In the genomic region with DNA sequence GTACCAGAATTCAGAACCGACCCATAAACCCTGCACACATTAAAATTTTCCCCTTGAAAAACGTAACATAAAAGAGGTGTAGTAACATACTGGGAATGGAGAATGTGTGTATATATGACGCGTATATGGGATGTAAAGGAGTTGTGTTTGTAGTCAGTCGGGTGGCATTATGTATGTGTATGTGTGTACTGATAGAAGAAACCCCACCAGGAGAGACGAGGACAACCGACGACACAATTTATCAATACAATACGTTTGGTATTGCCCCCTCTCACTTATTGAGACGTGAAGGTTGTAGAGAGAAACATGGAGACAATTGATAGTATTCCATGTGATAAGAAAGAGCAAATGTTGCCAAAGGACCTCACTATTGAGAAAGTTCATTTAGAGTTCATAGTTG, we compare ENCODE assay signal across 6 worm cellular contexts.
TF ChIP-seq lines count a peak whose summit lies in the region.

No protein-coding gene starts in this region.

TF ChIP-seq in whole organism, L1 larva, 84 proteins besides CTCF, POLR2A, EP300 and RAD21:
- TF ChIP-seq unc-30 (tag; optimal IDR thresholded peaks at IDR 0.05; lab: Kevin White, UChicago): no peak
- peak; percentile 25 for TF ChIP-seq pqm-1 (tag; optimal IDR thresholded peaks at IDR 0.05; lab: Kevin White, UChicago)
- TF ChIP-seq elt-2 (tag; optimal IDR thresholded peaks at IDR 0.05; lab: Kevin White, UChicago): peak; percentile 46
- no peak for TF ChIP-seq lsy-2 (tag; optimal IDR thresholded peaks at IDR 0.05; lab: Kevin White, UChicago)
- TF ChIP-seq elt-3 (tag; optimal IDR thresholded peaks at IDR 0.05; lab: Kevin White, UChicago): no peak
- no peak for TF ChIP-seq efl-1 (optimal IDR thresholded peaks at IDR 0.05; lab: Kevin White, UChicago)
- TF ChIP-seq efl-1 (GFP tag; optimal IDR thresholded peaks at IDR 0.05 in 1 of 2; lab: Kevin White, UChicago): peak in 1 of 2 experiments; percentile 59
- TF ChIP-seq nhr-237 (tag; optimal IDR thresholded peaks at IDR 0.05; lab: Kevin White, UChicago): no peak
- TF ChIP-seq nhr-85 (tag; lab: Kevin White, UChicago): no peak
- peak; percentile 3 for TF ChIP-seq lin-14 (GFP tag; optimal IDR thresholded peaks at IDR 0.05; lab: Kevin White, UChicago)
- no peak for TF ChIP-seq mab-9 (GFP tag; IDR thresholded peaks at IDR 0.05; lab: Robert Waterston, UW)
- peak in 1 of 2 experiments; percentile 20 for TF ChIP-seq lin-35 (GFP tag; optimal IDR thresholded peaks at IDR 0.05; lab: Kevin White, UChicago)
- no peak for TF ChIP-seq efl-3 (GFP tag; optimal IDR thresholded peaks at IDR 0.05; lab: Kevin White, UChicago)

TF ChIP-seq in whole organism, L2 larva, 48 proteins besides CTCF, POLR2A, EP300 and RAD21:
- peak; percentile 5 for TF ChIP-seq nhr-129 (tag; optimal IDR thresholded peaks at IDR 0.05; lab: Kevin White, UChicago)
- TF ChIP-seq fos-1 (tag; optimal IDR thresholded peaks at IDR 0.05; lab: Kevin White, UChicago): peak; percentile 58
- TF ChIP-seq unc-55 (GFP tag; optimal IDR thresholded peaks at IDR 0.05; lab: Kevin White, UChicago): no peak
- TF ChIP-seq gmeb-1 (tag; optimal IDR thresholded peaks at IDR 0.05; lab: Kevin White, UChicago): peak; percentile 10

TF ChIP-seq in whole organism, L3 larva, 47 proteins besides CTCF, POLR2A, EP300 and RAD21:
- TF ChIP-seq daf-12 (tag; optimal IDR thresholded peaks at IDR 0.05; lab: Kevin White, UChicago): no peak
- peak; percentile 62 for TF ChIP-seq elt-2 (tag; optimal IDR thresholded peaks at IDR 0.05; lab: Kevin White, UChicago)
- no peak for TF ChIP-seq zag-1 (tag; optimal IDR thresholded peaks at IDR 0.05; lab: Kevin White, UChicago)
- peak; percentile 66 for TF ChIP-seq pqm-1 (tag; optimal IDR thresholded peaks at IDR 0.05; lab: Kevin White, UChicago)
- no peak for TF ChIP-seq ceh-9 (tag; optimal IDR thresholded peaks at IDR 0.05; lab: Kevin White, UChicago)
- TF ChIP-seq nhr-77 (tag; optimal IDR thresholded peaks at IDR 0.05; lab: Kevin White, UChicago): no peak
- TF ChIP-seq elt-1 (tag; optimal IDR thresholded peaks at IDR 0.05; lab: Kevin White, UChicago): no peak
- no peak for TF ChIP-seq skn-1 (tag; optimal IDR thresholded peaks at IDR 0.05; lab: Kevin White, UChicago)
- no peak for TF ChIP-seq nhr-23 (tag; optimal IDR thresholded peaks at IDR 0.05; lab: Kevin White, UChicago)
- no peak for TF ChIP-seq ceh-28 (tag; optimal IDR thresholded peaks at IDR 0.05; lab: Kevin White, UChicago)
- peak; percentile 66 for TF ChIP-seq pha-4 (tag; optimal IDR thresholded peaks at IDR 0.05; lab: Kevin White, UChicago)
- no peak for TF ChIP-seq nhr-25 (tag; optimal IDR thresholded peaks at IDR 0.05; lab: Kevin White, UChicago)
- TF ChIP-seq jun-1 (tag; optimal IDR thresholded peaks at IDR 0.05; lab: Kevin White, UChicago): no peak
- TF ChIP-seq ZK546.5 (tag; optimal IDR thresholded peaks at IDR 0.05; lab: Kevin White, UChicago): no peak
- no peak for TF ChIP-seq fkh-10 (GFP tag; optimal IDR thresholded peaks at IDR 0.05; lab: Kevin White, UChicago)
- TF ChIP-seq snpc-4 (tag; optimal IDR thresholded peaks at IDR 0.05; lab: Kevin White, UChicago): no peak

TF ChIP-seq in whole organism, L4 larva, 104 proteins besides CTCF, POLR2A, EP300 and RAD21 (continues in another document):
- no peak for TF ChIP-seq daf-16 (GFP tag; optimal IDR thresholded peaks at IDR 0.05; lab: Kevin White, UChicago)
- TF ChIP-seq daf-16 (tag; optimal IDR thresholded peaks at IDR 0.05; lab: Kevin White, UChicago): peak; percentile 56
- no peak for TF ChIP-seq lin-29 (GFP tag; IDR thresholded peaks at IDR 0.05; lab: Robert Waterston, UW)
- no peak for TF ChIP-seq nhr-6 (tag; optimal IDR thresholded peaks at IDR 0.05; lab: Kevin White, UChicago)
- no peak for TF ChIP-seq unc-62 (GFP tag; optimal IDR thresholded peaks at IDR 0.05 in 1 of 2; lab: Kevin White, UChicago)
- TF ChIP-seq unc-62 (tag; optimal IDR thresholded peaks at IDR 0.05; lab: Kevin White, UChicago): no peak
- no peak for TF ChIP-seq spr-3 (GFP tag; optimal IDR thresholded peaks at IDR 0.05; lab: Kevin White, UChicago)
- no peak for TF ChIP-seq aly-2 (tag; optimal IDR thresholded peaks at IDR 0.05; lab: Kevin White, UChicago)
- no peak for TF ChIP-seq nhr-77 (tag; optimal IDR thresholded peaks at IDR 0.05; lab: Kevin White, UChicago)
- TF ChIP-seq zfp-2 (tag; optimal IDR thresholded peaks at IDR 0.05; lab: Kevin White, UChicago): no peak
- no peak for TF ChIP-seq snpc-1.2 (GFP tag; IDR thresholded peaks at IDR 0.05; lab: Robert Waterston, UW)
- 0 out of 2 replicates have a peak, but pooled peaks have one; percentile 13 for TF ChIP-seq dmd-6 (GFP tag; IDR thresholded peaks at IDR 0.05; lab: Robert Waterston, UW)
- TF ChIP-seq nhr-25 (tag; optimal IDR thresholded peaks at IDR 0.05; lab: Kevin White, UChicago; ENCODE audit: borderline replicate concordance, insufficient read depth): no peak
- TF ChIP-seq aha-1 (tag; lab: Kevin White, UChicago): peak; percentile 66
- no peak for TF ChIP-seq nhr-10 (tag; optimal IDR thresholded peaks at IDR 0.05; lab: Kevin White, UChicago)
- no peak for TF ChIP-seq ZK337.2 (GFP tag; IDR thresholded peaks at IDR 0.05; lab: Robert Waterston, UW)
- no peak for TF ChIP-seq nhr-11 (tag; optimal IDR thresholded peaks at IDR 0.05; lab: Kevin White, UChicago)
- no peak for TF ChIP-seq hlh-30 (tag; optimal IDR thresholded peaks at IDR 0.05; lab: Kevin White, UChicago; ENCODE audit: insufficient read depth)
- TF ChIP-seq madf-9 (GFP tag; conservative IDR thresholded peaks at IDR 0.05; lab: Robert Waterston, UW): no peak
- TF ChIP-seq lim-7 (GFP tag; IDR thresholded peaks at IDR 0.05; lab: Robert Waterston, UW): no peak

TF ChIP-seq in whole organism, late embryonic, 69 proteins besides CTCF, POLR2A, EP300 and RAD21:
- TF ChIP-seq tbx-2 (tag; optimal IDR thresholded peaks at IDR 0.05; lab: Kevin White, UChicago): no peak
- TF ChIP-seq elt-2 (tag; optimal IDR thresholded peaks at IDR 0.05; lab: Kevin White, UChicago): peak; percentile 35
- TF ChIP-seq T23F11.4 (GFP tag; optimal IDR thresholded peaks at IDR 0.05; lab: Kevin White, UChicago): peak; percentile 7
- TF ChIP-seq eyg-1 (tag; optimal IDR thresholded peaks at IDR 0.05; lab: Kevin White, UChicago): no peak
- TF ChIP-seq ama-1 (optimal IDR thresholded peaks at IDR 0.05; lab: Kevin White, UChicago): no peak
- no peak for TF ChIP-seq ceh-48 (tag; optimal IDR thresholded peaks at IDR 0.05; lab: Kevin White, UChicago)

TF ChIP-seq in whole organism, young adult, 124 proteins besides CTCF, POLR2A, EP300 and RAD21:
- TF ChIP-seq nhr-80 (tag; optimal IDR thresholded peaks at IDR 0.05; lab: Kevin White, UChicago) (peak; percentile 23), akir-1 (GFP tag; optimal IDR thresholded peaks at IDR 0.05; lab: Kevin White, UChicago) (no peak)
